Fruit fly (Drosophila melanogaster): ENCODE data around the gene CG5854.

DNA sequence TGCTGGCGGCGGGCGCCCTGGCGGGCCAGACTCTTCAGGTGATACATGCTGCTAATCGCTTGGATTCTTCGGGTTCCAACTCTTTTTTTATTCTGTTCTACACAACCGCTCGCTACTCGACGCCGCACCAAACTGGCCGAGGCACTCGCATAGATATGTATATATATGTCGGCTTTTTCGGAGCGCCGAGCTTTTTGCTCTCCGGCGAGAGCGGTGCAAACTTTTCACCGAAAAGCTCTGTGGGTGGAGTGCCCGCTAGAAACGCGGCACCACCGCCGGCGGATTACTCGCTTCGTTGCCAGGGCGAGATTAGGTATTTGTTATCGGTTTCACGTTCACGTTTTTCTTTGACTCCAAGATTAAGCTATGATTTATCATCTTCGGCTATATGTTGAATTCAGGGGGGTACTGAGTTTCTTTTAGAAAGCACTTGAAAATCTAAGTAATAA lies 9.3 kb downstream of the CG5854 start, which contains the start of gene Gdh:
- TF ChIP-seq cwo (GFP tag; optimal IDR thresholded peaks at IDR 0.05) (peak; percentile 94), CG4617 (GFP tag; optimal IDR thresholded peaks at IDR 0.05; ENCODE audit: borderline replicate concordance) (no peak), Deaf1 (tag; optimal IDR thresholded peaks at IDR 0.05) (peak; percentile 88), Doc2 (GFP tag; IDR thresholded peaks at IDR 0.05) (no peak), CG11456 (GFP tag; IDR thresholded peaks at IDR 0.05) (no peak), Opbp (GFP tag; IDR thresholded peaks at IDR 0.05; ENCODE audit: partially characterized antibody) (no peak), CG9817 (tag; optimal IDR thresholded peaks at IDR 0.05) (no peak), Jarid2 (GFP tag; optimal IDR thresholded peaks at IDR 0.05) (peak; percentile 96), CG4328 (GFP tag; optimal IDR thresholded peaks at IDR 0.05) (peak; percentile 12), CG10147 (GFP tag; optimal IDR thresholded peaks at IDR 0.05) (peak; percentile 35), CG12104 (GFP tag; optimal IDR thresholded peaks at IDR 0.05) (no peak), CG33557 (GFP tag; optimal IDR thresholded peaks at IDR 0.05) (no peak), ems (GFP tag; optimal IDR thresholded peaks at IDR 0.05) (peak; percentile 28)
